Worm (Caenorhabditis elegans) whole organism, L2 larva: ENCODE measurements around the gene asp-2.
A peak's percentile ranks its signal among the peaks of the same experiment; 100 is the strongest.

Experiments
- F13H6.1 ChIP-seq: sonication (generic microtip); optimal IDR thresholded peaks from 2 replicates; lab custom pipeline; 2016; ENCODE audit warnings: missing genetic modification characterization, missing compliant biosample characterization
- R02D3.7 ChIP-seq: fragments of 150-350 bp; optimal IDR thresholded peaks from 2 replicates; lab custom pipeline; 2014; ENCODE audit warnings: missing biosample characterization, missing genetic modification characterization
- Y55F3AM.14 ChIP-seq: fragments of 200-800 bp; sonication (Bioruptor generic); optimal IDR thresholded peaks from 2 replicates; lab custom pipeline; 2018; ENCODE audit warnings: mild to moderate bottlenecking, missing genetic modification characterization, missing compliant biosample characterization
- ZK546.5 ChIP-seq: sonication (generic microtip); optimal IDR thresholded peaks from 2 replicates; lab custom pipeline; 2017; ENCODE audit warnings: missing biosample characterization, missing genetic modification characterization
- alr-1 ChIP-seq: fragments of 150-350 bp; optimal IDR thresholded peaks from 2 replicates; lab custom pipeline; 2014; ENCODE audit warnings: missing biosample characterization, missing genetic modification characterization
- aly-2 ChIP-seq: fragments of 150-350 bp; optimal IDR thresholded peaks from 2 replicates; lab custom pipeline; 2014; ENCODE audit warnings: missing biosample characterization, missing genetic modification characterization
- blmp-1 ChIP-seq: sonication (generic microtip); optimal IDR thresholded peaks from 2 replicates; lab custom pipeline; 2017; ENCODE audit warnings: missing genetic modification characterization, mild to moderate bottlenecking, missing compliant biosample characterization, antibody characterized with exemption, moderate library complexity; ENCODE audit not compliant: insufficient read depth
- egl-27 ChIP-seq: sonication (generic microtip); optimal IDR thresholded peaks from 3 replicates; lab custom pipeline; 2017; ENCODE audit warnings: missing biosample characterization, missing genetic modification reagents, missing genetic modification characterization
- elt-3 ChIP-seq: sonication (generic microtip); optimal IDR thresholded peaks from 2 replicates; lab custom pipeline; 2017; ENCODE audit warnings: missing biosample characterization, missing genetic modification characterization
- fos-1 ChIP-seq: fragments of 150-350 bp; optimal IDR thresholded peaks from 2 replicates; lab custom pipeline; 2014; ENCODE audit warnings: missing biosample characterization, missing genetic modification characterization
- gmeb-1 ChIP-seq: fragments of 150-350 bp; optimal IDR thresholded peaks from 2 replicates; lab custom pipeline; 2014; ENCODE audit warnings: missing biosample characterization, missing genetic modification characterization
- lin-11 ChIP-seq: fragments of 150-350 bp; sonication (generic microtip); optimal IDR thresholded peaks from 2 replicates; lab custom pipeline; 2014; ENCODE audit warnings: missing biosample characterization, missing genetic modification characterization, inconsistent platforms, mixed read lengths
- lin-13 ChIP-seq: fragments of 150-350 bp; optimal IDR thresholded peaks from 2 replicates; lab custom pipeline; 2014; ENCODE audit warnings: missing biosample characterization, missing genetic modification reagents, missing genetic modification characterization
- lin-39 ChIP-seq: fragments of 150-350 bp; optimal IDR thresholded peaks from 2 replicates; lab custom pipeline; 2014; ENCODE audit warnings: missing biosample characterization, missing genetic modification reagents, missing genetic modification characterization
- lsy-2 ChIP-seq, 2 experiments: fragments of 150-350 bp in 1 of 2; sonication (generic microtip) in 1 of 2; optimal IDR thresholded peaks; 2 replicates each; lab custom pipeline; 2014 to 2017; ENCODE audit warnings: missing biosample characterization in 2 of 2, missing genetic modification characterization in 2 of 2
- mab-5 ChIP-seq: fragments of 150-350 bp; optimal IDR thresholded peaks from 2 replicates; lab custom pipeline; 2014; ENCODE audit warnings: missing biosample characterization, missing genetic modification characterization
- mbf-1 ChIP-seq: sonication (generic microtip); optimal IDR thresholded peaks from 2 replicates; lab custom pipeline; 2017; ENCODE audit warnings: missing biosample characterization, missing genetic modification characterization
- nhr-10 ChIP-seq: sonication (generic microtip); optimal IDR thresholded peaks from 2 replicates; lab custom pipeline; 2017; ENCODE audit warnings: missing biosample characterization, missing genetic modification characterization
- nhr-11 ChIP-seq: fragments of 150-350 bp; optimal IDR thresholded peaks from 2 replicates; lab custom pipeline; 2014; ENCODE audit warnings: missing biosample characterization, missing genetic modification characterization
- nhr-12 ChIP-seq: fragments of 150-350 bp; optimal IDR thresholded peaks from 2 replicates; lab custom pipeline; 2014; ENCODE audit warnings: missing biosample characterization, missing genetic modification characterization
- nhr-129 ChIP-seq: fragments of 150-350 bp; optimal IDR thresholded peaks from 2 replicates; lab custom pipeline; 2014; ENCODE audit warnings: missing biosample characterization, missing genetic modification characterization
- nhr-21 ChIP-seq: fragments of 150-350 bp; optimal IDR thresholded peaks from 2 replicates; lab custom pipeline; 2014; ENCODE audit warnings: missing biosample characterization, missing genetic modification characterization
- nhr-23 ChIP-seq: fragments of 150-350 bp; optimal IDR thresholded peaks from 2 replicates; lab custom pipeline; 2014; ENCODE audit warnings: missing biosample characterization, missing genetic modification reagents, missing genetic modification characterization
- nhr-25 ChIP-seq: fragments of 150-350 bp; sonication (generic microtip); optimal IDR thresholded peaks from 3 replicates; lab custom pipeline; 2014; ENCODE audit warnings: missing biosample characterization, missing genetic modification characterization
- nhr-6 ChIP-seq: fragments of 150-350 bp; optimal IDR thresholded peaks from 2 replicates; lab custom pipeline; 2014; ENCODE audit warnings: missing biosample characterization, missing genetic modification characterization
- peb-1 ChIP-seq: fragments of 150-350 bp; optimal IDR thresholded peaks from 2 replicates; lab custom pipeline; 2014; ENCODE audit warnings: missing biosample characterization, missing genetic modification characterization
- sem-4 ChIP-seq: fragments of 150-350 bp; optimal IDR thresholded peaks from 2 replicates; lab custom pipeline; 2014; ENCODE audit warnings: missing biosample characterization, missing genetic modification reagents, missing genetic modification characterization
- skn-1 ChIP-seq: sonication (generic microtip); optimal IDR thresholded peaks from 2 replicates; lab custom pipeline; 2017; ENCODE audit warnings: missing biosample characterization, missing genetic modification characterization
- sma-3 ChIP-seq: sonication (generic microtip); optimal IDR thresholded peaks from 2 replicates; lab custom pipeline; 2016; ENCODE audit warnings: missing genetic modification reagents, missing genetic modification characterization, missing compliant biosample characterization
- sma-9 ChIP-seq, 2 experiments: fragments of 150-350 bp in 1 of 2; sonication (generic microtip) in 1 of 2; optimal IDR thresholded peaks; 2 replicates each; lab custom pipeline; 2014 to 2016; ENCODE audit warnings: missing genetic modification characterization in 2 of 2, mild to moderate bottlenecking in 1 of 2, missing biosample characterization in 1 of 2, missing compliant biosample characterization in 1 of 2, missing genetic modification reagents in 1 of 2, moderate library complexity in 1 of 2
- unc-39 ChIP-seq: fragments of 150-350 bp; optimal IDR thresholded peaks from 2 replicates; lab custom pipeline; 2014; ENCODE audit warnings: missing biosample characterization, missing genetic modification characterization
- unc-62 ChIP-seq: fragments of 150-350 bp; optimal IDR thresholded peaks from 2 replicates; lab custom pipeline; 2014; ENCODE audit warnings: missing biosample characterization, missing genetic modification reagents, missing genetic modification characterization
- zag-1 ChIP-seq: fragments of 150-350 bp; optimal IDR thresholded peaks from 2 replicates; lab custom pipeline; 2014; ENCODE audit warnings: missing biosample characterization, missing genetic modification characterization
- ztf-11 ChIP-seq: sonication (generic microtip); optimal IDR thresholded peaks from 2 replicates; lab custom pipeline; 2017; ENCODE audit warnings: missing biosample characterization, missing genetic modification characterization
- ztf-4 ChIP-seq: fragments of 150-350 bp; optimal IDR thresholded peaks from 2 replicates; lab custom pipeline; 2014; ENCODE audit warnings: missing biosample characterization, missing genetic modification characterization

The asp-2 gene

DNA sequence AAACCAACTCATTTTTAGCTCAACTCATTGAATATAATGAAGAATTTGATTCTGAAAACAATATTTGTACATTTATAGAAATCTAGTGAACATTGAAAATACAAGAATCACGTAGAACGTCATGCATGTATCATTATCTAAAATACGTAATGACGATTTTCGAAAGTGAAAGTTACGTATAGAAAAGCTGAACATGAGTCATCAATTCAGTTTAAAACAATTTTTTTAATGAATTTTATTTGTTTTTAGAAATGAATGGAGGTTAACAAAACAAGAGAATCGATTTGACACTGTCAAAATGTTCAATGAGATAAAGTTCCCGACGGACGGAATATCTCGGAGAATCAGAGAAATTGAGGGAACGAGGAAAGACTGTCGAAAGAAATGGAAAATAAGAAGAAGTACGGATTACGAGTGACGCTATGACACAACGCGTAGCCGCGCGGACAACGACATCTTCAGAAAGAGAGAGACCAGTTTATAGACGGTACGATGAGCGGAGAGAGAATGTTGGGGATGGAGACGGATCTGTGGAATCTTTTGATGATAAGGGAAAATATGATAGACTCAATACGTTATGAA, 21.1 kb upstream of the asp-2 start, which contains the start of gene ptr-1:
TSS of gene ptr-1 (minus strand) at position 51 of the 582 bp plus-strand sequence.
- no peak for TF ChIP-seq ztf-4 (tag; lab: Kevin White, UChicago)
- no peak for TF ChIP-seq fos-1 (tag; lab: Kevin White, UChicago)
- no peak for TF ChIP-seq R02D3.7 (tag; lab: Kevin White, UChicago)
- TF ChIP-seq ZK546.5 (tag; lab: Kevin White, UChicago) = no peak
- no peak for TF ChIP-seq lsy-2 (tag; optimal IDR thresholded peaks at IDR 0.05; lab: Kevin White, UChicago)
- no peak for TF ChIP-seq lin-13 (GFP tag; lab: Kevin White, UChicago)
- TF ChIP-seq peb-1 (tag; lab: Kevin White, UChicago) = no peak
- TF ChIP-seq alr-1 (tag; lab: Kevin White, UChicago) = no peak
- TF ChIP-seq mab-5 (tag; lab: Kevin White, UChicago) = no peak
- TF ChIP-seq sma-3 = no peak
- no peak for TF ChIP-seq nhr-25 (tag; lab: Kevin White, UChicago)
- TF ChIP-seq gmeb-1 = no peak
- TF ChIP-seq skn-1 (tag; lab: Kevin White, UChicago) = no peak
- no peak for TF ChIP-seq unc-62
- TF ChIP-seq nhr-11 (tag; lab: Kevin White, UChicago) = no peak
- no peak for TF ChIP-seq nhr-12
- TF ChIP-seq egl-27 (tag; lab: Kevin White, UChicago) = no peak
- TF ChIP-seq nhr-10 (tag; lab: Kevin White, UChicago) = no peak

DNA sequence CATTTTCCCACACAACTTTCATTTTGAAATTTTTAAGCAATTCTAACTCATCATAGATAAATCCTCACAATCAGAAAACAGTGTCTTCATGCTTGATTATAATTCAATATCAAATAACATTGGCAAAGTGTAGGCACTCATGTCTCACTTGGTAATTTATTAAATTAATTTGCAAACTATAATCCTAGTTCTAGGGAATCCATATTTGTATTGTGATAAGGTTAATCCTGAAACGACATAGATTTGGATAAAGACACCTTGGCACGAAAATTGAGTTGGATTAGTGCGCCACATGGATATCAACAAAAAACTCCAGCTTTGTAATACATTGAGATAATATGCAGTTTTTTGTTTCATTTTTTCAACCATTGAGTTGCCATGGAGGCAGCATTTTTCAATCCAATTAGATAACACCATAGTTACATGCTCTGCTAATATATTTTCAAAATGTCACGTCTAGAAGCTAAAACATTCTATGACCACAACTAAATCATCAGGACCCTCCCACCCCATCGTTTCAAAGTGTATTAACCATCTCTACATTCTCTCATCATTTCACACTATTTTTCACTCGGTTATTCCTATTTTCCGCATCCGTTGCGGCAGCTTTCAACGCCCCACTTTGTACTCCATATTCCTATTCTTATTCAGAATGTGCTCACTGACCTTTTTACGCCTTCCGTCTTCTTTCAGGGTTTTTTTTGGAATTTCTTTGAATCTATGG, 19.0 kb upstream of the asp-2 start:
- TF ChIP-seq lsy-2 (tag; optimal IDR thresholded peaks at IDR 0.05; lab: Kevin White, UChicago) (no peak), mab-5 (tag; lab: Kevin White, UChicago) (no peak), Y55F3AM.14 (GFP tag; lab: Kevin White, UChicago) (no peak), nhr-6 (tag; lab: Kevin White, UChicago) (no peak), mbf-1 (tag; lab: Kevin White, UChicago) (no peak), nhr-12 (no peak), nhr-129 (no peak), lin-39 (tag; lab: Kevin White, UChicago) (no peak), elt-3 (no peak), nhr-11 (tag; lab: Kevin White, UChicago) (no peak), blmp-1 (tag; lab: Kevin White, UChicago) (no peak), ztf-11 (tag; lab: Kevin White, UChicago) (no peak), lin-11 (tag; lab: Kevin White, UChicago) (no peak), sem-4 (tag; lab: Kevin White, UChicago) (no peak), ztf-4 (tag; lab: Kevin White, UChicago) (no peak), nhr-21 (tag; lab: Kevin White, UChicago) (no peak), peb-1 (tag; lab: Kevin White, UChicago) (no peak), F13H6.1 (tag; lab: Kevin White, UChicago) (no peak), unc-39 (tag; lab: Kevin White, UChicago) (no peak)
- TF ChIP-seq, all 48 proteins: peak for 0

DNA sequence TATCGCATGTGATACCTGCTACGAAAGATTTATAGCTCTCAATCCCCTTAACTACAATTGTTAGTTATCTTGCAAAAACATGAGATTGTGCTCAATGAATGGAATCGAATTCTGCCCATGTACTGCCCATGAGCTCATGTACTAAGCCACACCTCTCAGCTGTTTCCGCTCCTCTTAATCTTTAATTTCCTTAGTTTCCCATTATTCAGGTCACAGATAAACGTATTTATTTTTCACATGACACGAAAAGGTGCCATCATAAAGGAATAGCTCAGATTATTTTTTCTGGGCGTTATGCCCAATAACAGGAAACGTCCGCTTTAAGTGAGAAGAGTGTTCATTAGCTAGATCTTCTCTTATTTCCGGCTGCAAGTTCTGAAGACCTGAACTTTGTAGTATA, 16.8 kb upstream of the asp-2 start:
- TF ChIP-seq aly-2 (tag; lab: Kevin White, UChicago) (no peak), nhr-21 (tag; lab: Kevin White, UChicago) (no peak), unc-39 (tag; lab: Kevin White, UChicago) (no peak)

DNA sequence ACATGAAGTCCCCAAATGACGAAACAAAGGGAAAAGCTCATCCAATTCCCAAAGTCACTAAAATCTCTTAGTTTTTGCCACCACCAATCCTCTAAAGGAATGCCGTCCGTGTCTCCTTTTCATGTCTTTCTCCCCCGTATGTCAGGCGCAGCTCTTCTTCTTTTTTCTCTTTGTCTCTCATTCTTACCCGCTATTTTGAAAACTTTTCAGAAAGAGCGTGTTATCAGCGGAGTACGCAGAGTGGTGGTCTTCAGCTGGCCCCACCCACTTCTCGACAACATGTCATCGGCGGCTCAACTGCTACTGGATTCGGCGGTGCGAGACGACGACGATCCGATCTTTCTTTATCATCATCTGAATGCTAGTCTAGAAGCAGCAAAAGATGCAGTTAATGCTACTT, 11.5 kb upstream of the asp-2 start, which contains the start of gene sphr-1:
TSS of gene sphr-1 (plus strand) at position 205 of the 400 bp plus-strand sequence.
- no peak for TF ChIP-seq nhr-11 (tag; lab: Kevin White, UChicago)
- TF ChIP-seq ztf-11 (tag; lab: Kevin White, UChicago) = no peak
- TF ChIP-seq nhr-23 (tag; lab: Kevin White, UChicago) = no peak
- TF ChIP-seq unc-62 = no peak
- no peak for TF ChIP-seq fos-1 (tag; lab: Kevin White, UChicago)
- TF ChIP-seq zag-1 (tag; lab: Kevin White, UChicago) = peak; percentile 13
- TF ChIP-seq sma-9 (GFP tag; optimal IDR thresholded peaks at IDR 0.05; lab: Kevin White, UChicago) = no peak
- no peak for TF ChIP-seq sma-9 (tag; optimal IDR thresholded peaks at IDR 0.05; lab: Kevin White, UChicago)
